Worm (Caenorhabditis elegans): ENCODE measurements around the gene Y57G7A.5.

ce11 chrII:1246855-1247259 is 28.5 kb downstream of the Y57G7A.5 start:
- TF ChIP-seq sox-4 (tag; optimal IDR thresholded peaks at IDR 0.05) (peak; percentile 23), ceh-2 (tag; optimal IDR thresholded peaks at IDR 0.05) (peak; percentile 67), pha-2 (tag; optimal IDR thresholded peaks at IDR 0.05) (no peak), eyg-1 (tag; optimal IDR thresholded peaks at IDR 0.05) (peak; percentile 16), lim-6 (tag; optimal IDR thresholded peaks at IDR 0.05) (no peak), ceh-9 (tag; optimal IDR thresholded peaks at IDR 0.05) (no peak), unc-42 (tag; optimal IDR thresholded peaks at IDR 0.05) (peak; percentile 35)

Data from whole organism, late embryonic.